Worm (Caenorhabditis elegans): ENCODE results near the gene cnc-1.

Gene cnc-1

DNA sequence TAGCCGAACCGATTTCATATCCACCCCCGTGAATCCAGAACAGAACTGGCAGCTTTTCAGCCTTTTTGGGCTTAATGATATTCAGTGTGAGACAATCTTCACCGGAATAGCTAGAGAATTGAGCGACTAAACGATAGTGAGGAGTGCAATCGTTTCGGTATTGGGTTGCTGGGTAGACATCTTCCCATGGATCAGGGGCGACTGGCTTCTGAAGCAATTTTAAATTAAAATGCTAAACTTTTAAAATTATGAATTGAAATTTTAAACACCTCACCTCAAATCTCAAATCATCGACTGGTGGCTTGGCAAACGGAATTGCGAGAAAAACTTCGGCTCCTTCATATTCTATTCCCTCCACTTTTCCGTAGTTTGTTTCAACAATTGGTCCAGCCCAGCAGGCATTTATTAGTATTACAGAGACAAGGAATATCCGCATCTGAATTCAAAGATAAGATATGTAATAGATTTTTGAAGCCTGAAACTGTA, 12.3 kb downstream of the cnc-1 start, which contains the start of gene ges-1:
TSS of gene ges-1 (minus strand) at position 436 of the 486 bp plus-strand sequence.
- TF ChIP-seq mab-5 (tag; optimal IDR thresholded peaks at IDR 0.05) (no peak), nhr-2 (tag; optimal IDR thresholded peaks at IDR 0.05) (no peak), ceh-43 (GFP tag; optimal IDR thresholded peaks at IDR 0.05) (no peak), M03D4.4 (tag; optimal IDR thresholded peaks at IDR 0.05) (no peak)

DNA sequence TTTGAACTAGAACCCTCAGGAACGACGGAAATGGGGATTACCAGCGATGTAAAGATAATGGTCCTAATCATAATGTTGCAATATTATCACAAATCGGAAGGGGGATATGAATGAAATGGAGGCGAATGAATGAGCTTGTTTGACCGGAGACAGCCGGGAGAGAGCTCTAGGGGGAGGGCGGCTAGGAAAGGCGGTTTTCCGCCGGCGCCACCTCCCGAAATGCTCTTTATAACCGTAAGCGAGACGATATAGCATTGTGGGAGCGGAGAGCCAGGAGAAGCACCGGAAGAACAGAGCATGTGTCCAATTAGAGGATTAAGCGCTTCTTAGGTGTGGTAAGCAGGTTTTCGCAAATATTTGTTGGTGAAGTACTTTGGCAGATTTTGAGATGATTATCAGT, 18.5 kb downstream of the cnc-1 start, which contains the start of gene R12A1.3:
TSS of gene R12A1.3 (minus strand) at position 200 of the 400 bp plus-strand sequence.
- no peak for TF ChIP-seq nhr-237 (tag; optimal IDR thresholded peaks at IDR 0.05)
- peak; percentile 9 for TF ChIP-seq pha-4 (tag; optimal IDR thresholded peaks at IDR 0.05)

DNA sequence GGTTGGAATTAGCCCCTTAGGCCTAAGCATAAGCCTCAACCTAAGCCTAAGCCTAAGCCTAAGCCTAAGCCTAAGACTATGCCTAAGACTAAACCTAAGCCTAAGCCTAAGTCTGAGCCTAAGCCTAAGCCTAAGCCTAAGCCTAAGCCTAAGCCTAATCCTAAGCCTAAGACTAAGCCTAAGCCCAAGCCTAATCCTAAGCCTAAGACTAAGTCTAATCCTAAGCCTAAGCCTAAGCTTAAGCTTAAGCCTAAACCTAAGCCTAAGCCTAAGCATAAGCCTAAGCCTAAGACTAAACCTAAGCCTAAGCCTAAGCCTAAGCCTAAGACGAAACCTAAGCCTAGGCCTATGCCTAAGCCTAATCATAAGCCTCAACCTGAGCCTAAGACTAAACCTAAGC, 20.7 kb downstream of the cnc-1 start:
- no peak for TF ChIP-seq zip-8 (tag; optimal IDR thresholded peaks at IDR 0.05)
- peak; percentile 44 for TF ChIP-seq sptf-1 (tag; optimal IDR thresholded peaks at IDR 0.05)
- peak; percentile 9 for TF ChIP-seq ham-2 (GFP tag; optimal IDR thresholded peaks at IDR 0.05)
- TF ChIP-seq lin-13 (tag; optimal IDR thresholded peaks at IDR 0.05): no peak
- TF ChIP-seq sem-2 (GFP tag; optimal IDR thresholded peaks at IDR 0.05): no peak

DNA sequence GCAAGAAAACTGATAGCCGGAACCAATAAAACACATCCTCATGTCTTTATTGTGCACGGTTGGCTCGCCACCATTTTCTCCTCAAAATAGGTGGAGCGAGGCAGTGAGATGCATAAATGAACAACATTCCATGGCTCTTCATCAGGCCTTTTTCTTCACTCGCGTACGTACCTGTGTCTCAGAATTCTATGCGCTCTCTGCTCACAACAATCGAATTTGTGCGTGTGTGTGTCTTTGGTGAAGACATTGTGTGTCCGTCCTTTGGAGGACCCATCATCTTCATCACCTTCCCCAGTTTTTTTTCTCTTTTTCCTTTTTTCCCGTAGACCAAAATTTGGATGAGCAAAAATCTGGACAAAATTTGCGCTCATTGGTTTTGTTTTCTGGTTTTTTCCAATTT, 21.8 kb downstream of the cnc-1 start:
- TF ChIP-seq unc-120 (tag; optimal IDR thresholded peaks at IDR 0.05; ENCODE audit: poor library complexity, severe bottlenecking) (no peak), ces-1 (GFP tag; optimal IDR thresholded peaks at IDR 0.05) (peak; percentile 55)

DNA sequence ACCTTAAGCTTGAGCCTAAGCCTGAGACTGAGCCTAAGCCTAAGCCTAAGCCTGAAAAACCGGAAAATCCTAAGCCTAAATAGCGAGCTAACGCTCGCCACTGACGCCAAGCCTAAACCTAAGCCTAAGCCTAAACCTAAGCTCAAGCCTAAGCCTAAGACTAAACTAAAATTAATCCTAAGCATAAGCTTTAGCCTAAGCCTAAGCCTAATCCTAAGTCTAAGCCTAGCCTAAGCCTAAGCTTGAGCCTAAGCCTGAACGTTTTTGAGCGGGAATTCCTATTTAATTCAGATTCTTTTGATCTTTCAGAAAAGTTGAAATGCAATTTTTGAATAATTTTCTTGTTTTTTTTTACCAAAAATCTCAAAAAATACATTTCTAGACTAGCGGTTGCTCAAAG, 27.9 kb downstream of the cnc-1 start:
- TF ChIP-seq ham-2 (GFP tag; optimal IDR thresholded peaks at IDR 0.05) (no peak), blmp-1 (tag; optimal IDR thresholded peaks at IDR 0.05) (no peak), mls-2 (tag; optimal IDR thresholded peaks at IDR 0.05) (no peak), unc-62 (GFP tag; optimal IDR thresholded peaks at IDR 0.05) (no peak), nhr-28 (tag; optimal IDR thresholded peaks at IDR 0.05) (no peak), tbx-8 (GFP tag; optimal IDR thresholded peaks at IDR 0.05) (no peak), sem-2 (GFP tag; optimal IDR thresholded peaks at IDR 0.05) (no peak), elt-3 (tag; optimal IDR thresholded peaks at IDR 0.05) (no peak), ceh-39 (tag; optimal IDR thresholded peaks at IDR 0.05) (no peak), ceh-83 (GFP tag; optimal IDR thresholded peaks at IDR 0.05) (no peak), nhr-76 (tag; optimal IDR thresholded peaks at IDR 0.05) (no peak), lsy-2 (tag; optimal IDR thresholded peaks at IDR 0.05) (no peak), bed-3 (GFP tag; optimal IDR thresholded peaks at IDR 0.05) (no peak), mab-5 (tag; optimal IDR thresholded peaks at IDR 0.05) (no peak), M03D4.4 (tag; optimal IDR thresholded peaks at IDR 0.05) (no peak), unc-120 (tag; optimal IDR thresholded peaks at IDR 0.05; ENCODE audit: poor library complexity, severe bottlenecking) (no peak), mep-1 (tag; optimal IDR thresholded peaks at IDR 0.05) (no peak), drap-1 (GFP tag; optimal IDR thresholded peaks at IDR 0.05) (no peak), pha-4 (tag; optimal IDR thresholded peaks at IDR 0.05) (no peak)

DNA sequence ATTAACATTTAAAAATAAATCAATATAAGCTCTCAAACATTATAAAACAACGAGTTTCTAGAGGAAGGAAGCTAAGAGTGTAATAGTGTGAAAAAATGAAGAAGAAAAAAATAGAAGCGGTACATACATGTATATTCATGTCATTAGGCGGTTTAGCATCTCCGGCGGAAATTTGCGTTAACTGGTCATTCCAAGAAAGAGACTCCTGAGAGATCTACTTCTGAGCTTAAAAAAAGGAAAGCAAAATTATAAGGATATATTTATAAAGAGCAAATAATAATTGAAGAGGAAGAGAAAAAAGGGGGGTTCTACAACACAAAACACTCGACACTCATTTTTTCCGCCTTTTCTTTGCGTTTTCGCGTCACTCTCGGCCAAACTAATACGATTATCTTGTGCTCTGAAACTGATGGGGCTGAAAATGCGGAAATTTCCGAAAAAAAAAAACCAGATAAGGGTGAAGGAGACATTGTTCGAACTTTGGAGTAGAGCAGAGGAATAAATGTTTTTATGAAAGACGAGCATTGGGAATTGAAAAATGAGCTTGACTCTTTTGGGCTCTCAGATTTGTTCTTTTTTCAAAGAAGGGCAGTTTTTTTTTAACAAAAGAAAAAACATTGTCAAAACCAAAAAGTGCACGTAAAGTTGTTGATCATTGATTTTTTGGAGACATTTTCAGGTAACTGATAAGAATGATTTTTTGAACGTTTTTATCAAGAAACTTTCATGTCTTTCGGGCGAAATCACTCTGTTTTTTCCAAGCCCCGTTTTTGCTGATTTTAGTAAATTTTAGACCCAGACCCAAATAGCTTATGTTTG, 29.3 kb downstream of the cnc-1 start:
- TF ChIP-seq pha-4 (tag; optimal IDR thresholded peaks at IDR 0.05) (no peak), cnd-1 (tag; optimal IDR thresholded peaks at IDR 0.05) (no peak), unc-39 (tag; optimal IDR thresholded peaks at IDR 0.05) (no peak), tbx-8 (GFP tag; optimal IDR thresholded peaks at IDR 0.05) (no peak), lin-32 (GFP tag; optimal IDR thresholded peaks at IDR 0.05) (no peak), drap-1 (GFP tag; optimal IDR thresholded peaks at IDR 0.05) (no peak), lin-13 (tag; optimal IDR thresholded peaks at IDR 0.05) (no peak), nhr-237 (tag; optimal IDR thresholded peaks at IDR 0.05) (no peak), blmp-1 (tag; optimal IDR thresholded peaks at IDR 0.05) (no peak), nhr-76 (tag; optimal IDR thresholded peaks at IDR 0.05) (no peak), sem-2 (GFP tag; optimal IDR thresholded peaks at IDR 0.05) (no peak), ceh-39 (tag; optimal IDR thresholded peaks at IDR 0.05) (no peak), mep-1 (tag; optimal IDR thresholded peaks at IDR 0.05) (no peak), hlh-1 (tag; optimal IDR thresholded peaks at IDR 0.05) (no peak), flh-1 (GFP tag; optimal IDR thresholded peaks at IDR 0.05) (no peak), ces-1 (GFP tag; optimal IDR thresholded peaks at IDR 0.05) (no peak), ceh-83 (GFP tag; optimal IDR thresholded peaks at IDR 0.05) (no peak), unc-62 (GFP tag; optimal IDR thresholded peaks at IDR 0.05) (no peak), nhr-28 (tag; optimal IDR thresholded peaks at IDR 0.05) (no peak)
